Worm (Caenorhabditis elegans): ENCODE measurements around the gene Y48A6B.9.
A peak's percentile ranks its signal among the peaks of the same experiment; 100 is the strongest.

The Y48A6B.9 gene

DNA sequence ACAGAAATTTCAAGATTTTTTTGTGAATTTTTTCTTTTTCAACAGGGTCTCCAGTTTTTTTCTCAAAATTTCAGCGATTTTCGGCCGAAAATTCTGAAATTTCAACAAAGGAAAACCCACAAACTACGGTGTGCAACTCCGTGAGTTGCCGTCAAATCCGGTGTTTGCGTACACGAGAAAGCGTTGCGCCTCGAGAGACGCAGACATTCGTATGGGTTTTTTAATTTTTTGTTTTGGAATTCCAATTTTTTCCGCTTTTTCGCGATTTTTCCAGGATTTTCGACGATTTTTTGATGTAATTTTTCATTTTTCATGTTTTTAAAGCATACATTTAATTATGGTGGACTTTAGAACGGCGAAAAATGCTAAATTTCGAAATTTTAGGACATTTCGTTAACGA is 3.2 kb downstream of the Y48A6B.9 start (continued):
- TF ChIP-seq vab-7 (GFP tag; IDR thresholded peaks at IDR 0.05) (no peak), lin-38 (GFP tag; IDR thresholded peaks at IDR 0.05) (peak; percentile 87), mep-1 (tag; optimal IDR thresholded peaks at IDR 0.05) (peak; percentile 49), nhr-77 (tag; optimal IDR thresholded peaks at IDR 0.05) (peak; percentile 75), mxl-3 (GFP tag; optimal IDR thresholded peaks at IDR 0.05) (no peak), saeg-2 (GFP tag; IDR thresholded peaks at IDR 0.05) (0 out of 2 replicates have a peak, but pooled peaks have one; percentile 27), Y105C5A.15 (GFP tag; IDR thresholded peaks at IDR 0.05) (no peak), lin-29 (GFP tag; IDR thresholded peaks at IDR 0.05) (peak; percentile 42; the same call in 1 of the 2 replicates), ZK337.2 (GFP tag; IDR thresholded peaks at IDR 0.05) (0 out of 2 replicates have a peak, but pooled peaks have one; percentile 45), spr-1 (tag; optimal IDR thresholded peaks at IDR 0.05) (peak; percentile 27), Y5F2A.4 (GFP tag; optimal IDR thresholded peaks at IDR 0.05) (no peak), lin-39 (tag; optimal IDR thresholded peaks at IDR 0.05) (no peak), lin-13 (GFP tag; optimal IDR thresholded peaks at IDR 0.05) (peak; percentile 66), zfp-2 (tag; optimal IDR thresholded peaks at IDR 0.05) (no peak), zfp-3 (GFP tag; conservative IDR thresholded peaks at IDR 0.05) (no peak), mdt-29 (GFP tag; IDR thresholded peaks at IDR 0.05) (peak; percentile 37; the same call in 1 of the 2 replicates), daf-8 (GFP tag; IDR thresholded peaks at IDR 0.05) (no peak), lsy-2 (tag; optimal IDR thresholded peaks at IDR 0.05) (peak; percentile 77 to 98), zag-1 (tag; optimal IDR thresholded peaks at IDR 0.05) (no peak), jun-1 (tag; optimal IDR thresholded peaks at IDR 0.05) (no peak), egl-27 (tag; optimal IDR thresholded peaks at IDR 0.05) (no peak), hlh-30 (tag; optimal IDR thresholded peaks at IDR 0.05; ENCODE audit: insufficient read depth) (peak; percentile 63), nhr-76 (tag; optimal IDR thresholded peaks at IDR 0.05) (no peak), unc-62 (GFP tag; optimal IDR thresholded peaks at IDR 0.05 in 1 of 2) (peak in 1 of 2 experiments; percentile 97), unc-62 (tag; optimal IDR thresholded peaks at IDR 0.05) (no peak), ceh-32 (tag; optimal IDR thresholded peaks at IDR 0.05; ENCODE audit: poor library complexity) (no peak), ztf-7 (tag; optimal IDR thresholded peaks at IDR 0.05) (peak; percentile 3), Y48G9A.11 (GFP tag; IDR thresholded peaks at IDR 0.05) (peak; percentile 64), dmd-8 (GFP tag; IDR thresholded peaks at IDR 0.05) (no peak), madf-5 (GFP tag; IDR thresholded peaks at IDR 0.05) (no peak), nhr-102 (tag; optimal IDR thresholded peaks at IDR 0.05) (peak; percentile 31), nhr-28 (tag; optimal IDR thresholded peaks at IDR 0.05) (peak; percentile 37), nhr-11 (tag; optimal IDR thresholded peaks at IDR 0.05) (peak; percentile 28), T20F7.1 (GFP tag; optimal IDR thresholded peaks at IDR 0.05) (no peak), dve-1 (tag; optimal IDR thresholded peaks at IDR 0.05; ENCODE audit: insufficient read depth) (peak; percentile 86), ces-1 (GFP tag; optimal IDR thresholded peaks at IDR 0.05) (no peak), T26A8.4 (GFP tag; IDR thresholded peaks at IDR 0.05) (peak; percentile 37; the same call in 1 of the 2 replicates), fos-1 (tag; optimal IDR thresholded peaks at IDR 0.05) (no peak), F10B5.3 (tag; optimal IDR thresholded peaks at IDR 0.05) (no peak), daf-19 (GFP tag; conservative IDR thresholded peaks at IDR 0.05) (no peak), lim-7 (GFP tag; IDR thresholded peaks at IDR 0.05) (no peak), hmg-1.1 (GFP tag; IDR thresholded peaks at IDR 0.05) (peak; percentile 71), F49E8.2 (tag; optimal IDR thresholded peaks at IDR 0.05; ENCODE audit: borderline replicate concordance) (peak; percentile 71), madf-9 (GFP tag; conservative IDR thresholded peaks at IDR 0.05) (no peak), ceh-44 (GFP tag; IDR thresholded peaks at IDR 0.05) (no peak), arid-1 (GFP tag; conservative IDR thresholded peaks at IDR 0.05) (peak; percentile 77)
